Fruit fly (Drosophila melanogaster) whole organism, pupa: Measurements from ENCODE around the gene Orc5.

Source experiments
- CG10348 ChIP-seq: fragments of 200-800 bp; sonication (Bioruptor generic); IDR thresholded peaks from 2 replicates; pipeline ENCODE4 v1.3.6; 2022; ENCODE audit warnings: missing biosample characterization, missing genetic modification characterization
- CG12605 ChIP-seq: fragments of 200-800 bp; sonication (Bioruptor generic); IDR thresholded peaks from 2 replicates; pipeline ENCODE4 v1.3.6; 2022; ENCODE audit warnings: missing biosample characterization, missing genetic modification characterization
- CG13204 ChIP-seq: fragments of 200-800 bp; sonication (Bioruptor generic); optimal IDR thresholded peaks from 2 replicates; lab custom pipeline; 2018; ENCODE audit warnings: missing biosample characterization, mild to moderate bottlenecking, missing genetic modification characterization, moderate library complexity
- CG14655 ChIP-seq: fragments of 200-800 bp; sonication (Bioruptor generic); optimal IDR thresholded peaks from 3 replicates; lab custom pipeline; 2017; ENCODE audit warnings: mild to moderate bottlenecking, missing biosample characterization, missing genetic modification reagents, missing genetic modification characterization
- CG15710 ChIP-seq: fragments of 200-800 bp; sonication (Bioruptor generic); optimal IDR thresholded peaks from 2 replicates; lab custom pipeline; 2018; ENCODE audit warnings: missing biosample characterization, mild to moderate bottlenecking, missing genetic modification characterization, moderate library complexity
- CG17806 ChIP-seq: fragments of 200-800 bp; sonication (Bioruptor generic); optimal IDR thresholded peaks from 2 replicates; lab custom pipeline; 2018; ENCODE audit warnings: missing biosample characterization, mild to moderate bottlenecking, missing genetic modification characterization, moderate library complexity
- CG4496 ChIP-seq: fragments of 200-800 bp; sonication (Bioruptor generic); IDR thresholded peaks from 3 replicates; pipeline ENCODE4 v1.3.6; 2022; ENCODE audit warnings: missing biosample characterization, missing genetic modification characterization
- CG8159 ChIP-seq: fragments of 200-800 bp; sonication (Bioruptor generic); optimal IDR thresholded peaks from 3 replicates; lab custom pipeline; 2018; ENCODE audit warnings: missing biosample characterization, mild to moderate bottlenecking, missing genetic modification characterization, moderate library complexity
- CG8301 ChIP-seq: fragments of 200-800 bp; sonication (Bioruptor generic); optimal IDR thresholded peaks from 2 replicates; lab custom pipeline; 2018; ENCODE audit warnings: missing biosample characterization, mild to moderate bottlenecking, missing genetic modification characterization
- EcR ChIP-seq: fragments of 200-800 bp; sonication (Bioruptor generic); optimal IDR thresholded peaks from 3 replicates; lab custom pipeline; 2019; ENCODE audit warnings: missing biosample characterization, missing genetic modification characterization, mild to moderate bottlenecking, moderate library complexity, missing genetic modification reagents
- Ets98B ChIP-seq: fragments of 200-800 bp; sonication (Bioruptor generic); IDR thresholded peaks from 2 replicates; pipeline ENCODE4 v1.3.6; 2022; ENCODE audit warnings: missing biosample characterization, missing genetic modification characterization
- Pif1B ChIP-seq: fragments of 200-800 bp; sonication (Bioruptor generic); optimal IDR thresholded peaks from 3 replicates; lab custom pipeline; 2016; ENCODE audit warnings: missing biosample characterization, missing genetic modification characterization
- Snoo ChIP-seq: fragments of 200-800 bp; sonication (Bioruptor generic); optimal IDR thresholded peaks from 3 replicates; lab custom pipeline; 2017; ENCODE audit warnings: missing biosample characterization, mild to moderate bottlenecking, missing genetic modification characterization, inconsistent platforms
- fd96Ca ChIP-seq: fragments of 200-800 bp; sonication (Bioruptor generic); IDR thresholded peaks from 3 replicates; pipeline ENCODE4 v1.3.6; 2022; ENCODE audit warnings: missing biosample characterization, missing genetic modification characterization

DNA sequence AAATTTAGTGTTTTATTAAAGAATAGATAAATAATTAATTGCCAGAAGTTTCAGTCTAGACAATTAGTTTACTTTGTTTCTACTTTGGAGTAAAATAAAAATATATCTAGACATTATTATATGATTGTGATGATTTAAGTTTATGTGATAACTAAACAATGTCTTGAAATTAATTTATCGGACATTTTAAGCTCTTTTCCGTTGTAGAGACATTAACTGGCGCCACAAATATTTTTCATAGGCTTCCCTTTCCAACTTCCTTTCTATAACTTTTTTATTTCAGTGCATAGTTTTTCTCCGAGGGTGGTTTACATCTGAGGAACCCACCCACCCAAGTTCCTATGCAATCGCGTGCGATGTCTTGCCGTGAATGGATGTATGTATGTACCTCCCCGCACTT is 47.1 kb downstream of the Orc5 start:
- no peak for TF ChIP-seq Snoo (tag; lab: Kevin White, UChicago)
- no peak for TF ChIP-seq CG14655 (GFP tag; lab: Kevin White, UChicago)
- no peak for TF ChIP-seq CG17806 (tag; lab: Kevin White, UChicago)
- no peak for TF ChIP-seq fd96Ca (GFP tag; lab: Robert Waterston, UW)
- TF ChIP-seq CG15710 (tag; lab: Kevin White, UChicago), result no peak
- TF ChIP-seq Ets98B, result no peak
- TF ChIP-seq Pif1B (GFP tag; lab: Kevin White, UChicago), result no peak
- TF ChIP-seq CG10348 (GFP tag; lab: Robert Waterston, UW), result no peak
- TF ChIP-seq EcR, result no peak
- TF ChIP-seq CG13204 (GFP tag; lab: Kevin White, UChicago), result no peak
- no peak for TF ChIP-seq CG4496 (GFP tag; lab: Robert Waterston, UW)
- TF ChIP-seq CG8301 (tag; lab: Kevin White, UChicago), result no peak
- TF ChIP-seq CG8159, result no peak
- TF ChIP-seq CG12605, result no peak
